Worm (Caenorhabditis elegans) whole organism, L3 larva: ENCODE data around the gene nlf-1.

Source experiments
- elt-2 ChIP-seq: sonication (generic microtip); optimal IDR thresholded peaks from 2 replicates; lab custom pipeline; 2016; ENCODE audit warnings: missing genetic modification reagents, mild to moderate bottlenecking, missing genetic modification characterization, missing compliant biosample characterization
- fos-1 ChIP-seq: fragments of 150-350 bp; optimal IDR thresholded peaks from 2 replicates; lab custom pipeline; 2014; ENCODE audit warnings: missing biosample characterization, missing genetic modification characterization
- nhr-11 ChIP-seq: fragments of 150-350 bp; optimal IDR thresholded peaks from 2 replicates; lab custom pipeline; 2014; ENCODE audit warnings: missing biosample characterization, missing genetic modification characterization
- nhr-28 ChIP-seq: fragments of 150-350 bp; optimal IDR thresholded peaks from 2 replicates; lab custom pipeline; 2014; ENCODE audit warnings: missing biosample characterization, missing genetic modification characterization
- pqm-1 ChIP-seq: fragments of 150-350 bp; optimal IDR thresholded peaks from 2 replicates; lab custom pipeline; 2017; ENCODE audit warnings: missing biosample characterization, missing genetic modification characterization, inconsistent platforms
- sea-2 ChIP-seq: fragments of 150-350 bp; sonication (generic microtip); optimal IDR thresholded peaks from 4 replicates; lab custom pipeline; 2014; ENCODE audit warnings: missing biosample characterization, missing genetic modification reagents, missing genetic modification characterization
- ztf-4 ChIP-seq: fragments of 150-350 bp; optimal IDR thresholded peaks from 2 replicates; lab custom pipeline; 2014; ENCODE audit warnings: missing biosample characterization, missing genetic modification characterization

DNA sequence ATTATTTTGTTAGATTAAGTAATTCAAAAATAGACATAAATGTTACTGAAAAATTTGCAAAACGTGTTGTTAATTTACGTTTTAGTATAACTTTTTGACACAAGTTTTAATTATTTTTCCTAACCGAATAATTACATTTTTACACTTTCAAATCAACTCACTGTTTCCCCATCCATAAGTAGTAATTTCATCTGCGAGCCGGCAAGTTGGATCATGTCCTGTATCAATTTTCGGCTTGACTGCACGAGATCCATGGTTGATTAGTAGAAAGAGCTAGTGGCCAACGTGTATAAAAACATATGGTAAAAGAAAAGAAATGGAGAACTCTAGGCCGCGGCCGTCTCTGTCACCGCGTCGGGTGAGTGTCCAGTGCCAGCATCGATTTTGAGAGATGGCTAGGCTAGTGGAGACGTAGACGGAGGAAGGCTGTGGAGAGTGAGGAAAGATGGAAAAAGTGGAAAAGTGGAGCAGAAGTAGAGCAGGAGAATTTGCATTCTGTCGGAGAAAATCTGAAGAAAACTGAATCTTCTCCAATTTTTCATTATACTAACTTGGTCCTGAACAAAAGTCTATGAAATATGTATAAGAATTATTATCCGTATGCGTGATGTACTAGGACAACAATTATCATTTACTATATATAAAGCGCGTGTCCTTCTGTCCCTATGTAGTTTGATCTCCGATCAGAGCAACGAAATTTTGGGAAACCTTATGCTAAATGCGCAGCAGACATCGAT is 42.7 kb downstream of the nlf-1 start, which contains the start of gene vps-45:
- no peak for TF ChIP-seq nhr-28
- TF ChIP-seq ztf-4: no peak
- peak; percentile 7 for TF ChIP-seq pqm-1
- no peak for TF ChIP-seq nhr-11 (tag; lab: Kevin White, UChicago)
- TF ChIP-seq sea-2 (GFP tag; lab: Kevin White, UChicago): no peak
- TF ChIP-seq fos-1 (tag; lab: Kevin White, UChicago): no peak
- peak; percentile 34 for TF ChIP-seq elt-2 (tag; lab: Kevin White, UChicago)
